Worm (Caenorhabditis elegans) whole organism, midembryonic: ENCODE results near the gene C35A5.4.
A peak's percentile ranks its signal among the peaks of the same experiment; 100 is the strongest.

Source experiments
- T22C8.4 ChIP-seq: fragments of 200-800 bp; sonication (Bioruptor generic); IDR thresholded peaks from 2 replicates; pipeline ENCODE4 v1.3.6; 2022; ENCODE audit warnings: missing genetic modification characterization, missing compliant biosample characterization
- cog-1 ChIP-seq: sonication (generic microtip); optimal IDR thresholded peaks from 2 replicates; lab custom pipeline; 2016; ENCODE audit warnings: missing genetic modification characterization, missing compliant biosample characterization
- flt-1 ChIP-seq: fragments of 200-800 bp; sonication (Bioruptor generic); IDR thresholded peaks from 2 replicates; pipeline ENCODE4 v1.3.6; 2022; ENCODE audit warnings: missing genetic modification characterization, missing compliant biosample characterization
- klf-2 ChIP-seq: fragments of 200-800 bp; sonication (Bioruptor generic); conservative IDR thresholded peaks from 2 replicates; pipeline ENCODE4 v1.3.6; 2022; ENCODE audit warnings: missing genetic modification reagents, missing genetic modification characterization, missing compliant biosample characterization
- med-1 ChIP-seq: sonication (generic microtip); optimal IDR thresholded peaks from 2 replicates; lab custom pipeline; 2017; ENCODE audit warnings: missing genetic modification characterization, mild to moderate bottlenecking, missing compliant biosample characterization, antibody characterized with exemption, missing genetic modification reagents; ENCODE audit not compliant: insufficient read depth
- ref-1 ChIP-seq: fragments of 200-800 bp; sonication (Bioruptor generic); conservative IDR thresholded peaks from 2 replicates; pipeline ENCODE4 v1.3.6; 2022; ENCODE audit warnings: missing genetic modification reagents, missing genetic modification characterization, missing compliant biosample characterization
- tab-1 ChIP-seq: fragments of 200-800 bp; sonication (Bioruptor generic); IDR thresholded peaks from 2 replicates; pipeline ENCODE4 v1.3.6; 2022; ENCODE audit warnings: missing genetic modification characterization, missing compliant biosample characterization
- ztf-23 ChIP-seq: fragments of 200-800 bp; sonication (Bioruptor generic); IDR thresholded peaks from 2 replicates; pipeline ENCODE4 v1.3.6; 2022; ENCODE audit warnings: missing genetic modification reagents, missing genetic modification characterization, missing compliant biosample characterization
- ztf-29 ChIP-seq: fragments of 200-800 bp; sonication (Bioruptor generic); IDR thresholded peaks from 2 replicates; pipeline ENCODE4 v1.3.6; 2022; ENCODE audit warnings: missing genetic modification reagents, missing genetic modification characterization, missing compliant biosample characterization

Gene C35A5.4

DNA sequence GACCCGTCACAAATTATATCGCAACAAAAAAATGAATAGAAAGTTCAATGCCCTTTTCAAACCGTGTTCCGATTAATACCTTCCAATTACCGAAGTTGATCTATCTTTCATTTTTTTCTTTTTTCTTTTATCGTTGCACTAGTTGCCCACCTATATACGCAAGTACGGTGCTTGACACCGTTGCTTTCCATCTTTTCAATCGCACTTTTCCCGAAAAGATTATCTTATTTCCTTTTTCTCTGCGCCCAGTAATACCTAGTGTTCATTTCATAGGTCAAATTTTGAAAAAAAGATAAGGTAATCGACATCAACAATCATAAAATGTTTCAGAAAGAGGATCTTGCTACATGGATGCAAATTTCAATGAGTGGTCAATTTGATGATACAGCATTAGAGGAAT, 32.8 kb downstream of the C35A5.4 start:
- TF ChIP-seq ref-1 (no peak), T22C8.4 (GFP tag; lab: Robert Waterston, UW) (no peak), ztf-29 (GFP tag; lab: Robert Waterston, UW) (no peak), cog-1 (tag; lab: Kevin White, UChicago) (no peak), tab-1 (no peak), ztf-23 (no peak), flt-1 (GFP tag; lab: Robert Waterston, UW) (no peak), klf-2 (no peak), med-1 (GFP tag; lab: Kevin White, UChicago) (no peak)

DNA sequence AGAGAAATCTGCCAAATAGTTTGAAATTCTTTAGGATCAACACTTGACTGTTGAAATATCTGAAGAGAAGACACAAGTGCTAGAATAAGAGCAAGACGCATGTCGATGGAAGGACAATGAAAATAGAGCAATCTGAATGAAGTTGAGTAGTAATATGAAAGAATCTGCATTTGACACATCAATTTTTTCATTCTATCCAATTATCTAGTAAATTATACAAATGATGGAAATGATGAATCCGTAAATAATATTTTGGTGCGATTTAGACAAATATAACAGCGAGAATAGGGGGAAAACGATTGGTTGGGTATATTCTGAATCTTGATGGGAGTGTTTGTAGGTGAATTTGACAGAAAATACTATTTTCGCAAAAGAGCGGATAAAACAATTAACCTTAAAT, 35.9 kb downstream of the C35A5.4 start, which contains the start of gene txt-10:
Gene txt-10 (minus strand): TSS at position 101 of the 400 bp plus-strand sequence.
- TF ChIP-seq flt-1 (GFP tag; lab: Robert Waterston, UW) (no peak), klf-2 (no peak), med-1 (GFP tag; lab: Kevin White, UChicago) (no peak), ref-1 (no peak), tab-1 (no peak), T22C8.4 (GFP tag; lab: Robert Waterston, UW) (no peak), ztf-23 (no peak), cog-1 (tag; lab: Kevin White, UChicago) (no peak)

DNA sequence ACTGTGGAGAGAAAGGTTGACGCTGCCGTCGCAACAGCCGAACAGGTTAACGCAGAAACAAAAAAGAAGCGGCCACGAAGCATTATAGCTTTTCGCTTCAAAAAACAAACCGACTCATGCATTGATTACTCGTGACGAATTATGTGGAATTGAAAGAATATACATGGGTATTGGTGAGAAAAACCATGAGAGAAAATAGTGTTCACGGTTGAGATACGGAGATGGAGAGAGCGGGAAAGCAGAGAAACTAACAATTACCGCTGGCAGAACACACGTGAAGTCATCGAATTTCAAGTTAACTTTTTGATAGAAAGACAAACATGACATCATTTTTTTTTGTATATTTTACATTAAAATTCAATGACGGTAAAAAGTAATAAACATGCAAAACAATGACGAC, 38.5 kb downstream of the C35A5.4 start:
- TF ChIP-seq ztf-23: no peak
- TF ChIP-seq klf-2: no peak
- TF ChIP-seq flt-1 (GFP tag; lab: Robert Waterston, UW): no peak
- TF ChIP-seq tab-1: no peak

DNA sequence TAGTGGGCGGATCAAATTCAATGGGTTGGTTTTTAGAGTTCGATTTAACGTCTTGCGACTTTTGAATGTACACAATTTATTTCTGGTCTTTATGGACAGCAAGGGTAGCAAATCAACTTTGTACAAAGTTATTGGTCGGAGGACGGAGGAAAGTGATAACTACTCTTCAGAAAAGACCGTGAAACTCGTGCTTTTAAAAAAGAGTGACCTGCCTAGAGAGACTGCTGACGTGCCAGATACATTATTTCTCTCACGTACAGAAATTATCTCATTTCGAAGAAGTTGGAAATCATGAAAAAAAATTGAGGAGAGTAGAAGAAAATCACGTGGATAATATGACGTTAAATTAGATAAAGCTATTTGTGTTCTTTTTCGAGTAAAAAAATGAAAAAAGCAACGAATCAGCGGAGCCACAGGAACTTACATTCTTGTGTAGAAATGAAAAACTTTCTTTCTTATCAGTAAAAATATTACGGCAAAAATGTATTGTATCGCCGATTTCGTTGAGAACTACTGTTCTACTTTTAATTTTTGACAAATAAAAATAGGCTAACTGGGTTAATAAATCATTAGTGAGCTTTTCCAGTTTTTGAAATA, 39.4 kb downstream of the C35A5.4 start, which contains the start of gene ppm-1.A:
Gene ppm-1.A (minus strand): TSS at position 294 of the 597 bp plus-strand sequence.
- TF ChIP-seq ref-1 (no peak), tab-1 (no peak), ztf-29 (GFP tag; lab: Robert Waterston, UW) (no peak), T22C8.4 (GFP tag; lab: Robert Waterston, UW) (no peak), flt-1 (GFP tag; lab: Robert Waterston, UW) (no peak), cog-1 (tag; lab: Kevin White, UChicago) (no peak), ztf-23 (no peak), klf-2 (no peak), med-1 (GFP tag; lab: Kevin White, UChicago) (no peak)

DNA sequence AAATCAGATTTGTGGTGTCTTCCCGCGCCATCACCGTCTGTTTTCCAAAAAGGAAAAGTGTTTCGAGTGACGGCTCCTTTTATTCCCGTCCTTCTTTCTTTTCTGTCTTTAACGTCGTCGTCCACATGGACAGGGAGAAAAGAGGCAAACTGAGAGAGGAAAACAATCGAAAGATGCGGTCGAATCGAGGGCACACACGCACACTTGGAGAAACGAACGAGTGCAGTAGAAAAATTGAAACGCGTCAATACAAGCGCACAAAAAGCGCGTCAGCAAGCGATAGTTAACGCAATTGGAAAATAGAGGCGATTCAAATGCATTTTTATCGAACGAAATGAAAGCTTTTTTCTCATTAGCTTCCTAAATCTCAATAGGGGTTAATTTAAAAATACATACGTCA, 40.0 kb downstream of the C35A5.4 start:
- TF ChIP-seq ref-1 (no peak), cog-1 (tag; lab: Kevin White, UChicago) (peak; percentile 58), T22C8.4 (GFP tag; lab: Robert Waterston, UW) (no peak), med-1 (GFP tag; lab: Kevin White, UChicago) (peak; percentile 1), ztf-29 (GFP tag; lab: Robert Waterston, UW) (no peak), tab-1 (no peak), ztf-23 (peak; percentile 94), flt-1 (GFP tag; lab: Robert Waterston, UW) (no peak), klf-2 (no peak)

DNA sequence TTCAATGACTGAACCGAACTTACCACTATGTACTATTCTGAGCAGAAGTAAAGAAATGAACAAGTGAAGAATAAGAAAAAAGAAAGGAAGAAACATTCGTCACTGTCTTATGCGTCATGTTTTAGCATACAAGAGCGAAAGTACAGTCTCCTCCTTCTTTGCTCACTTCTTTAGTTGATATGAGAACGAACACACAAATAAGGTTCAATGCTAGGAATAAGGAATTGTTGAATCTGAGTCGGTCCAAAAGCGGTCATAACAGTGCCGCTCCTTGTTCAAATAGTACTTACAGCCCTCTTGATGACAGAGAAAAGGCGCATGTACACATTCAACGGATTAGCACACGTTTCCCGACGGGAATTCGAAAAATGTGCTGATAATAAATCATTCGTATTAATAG, 42.3 kb downstream of the C35A5.4 start, which contains the start of gene F25D1.8:
Gene F25D1.8 (plus strand): TSS at position 301 of the 400 bp plus-strand sequence.
- no peak for TF ChIP-seq flt-1 (GFP tag; lab: Robert Waterston, UW)
- TF ChIP-seq ref-1: no peak
- no peak for TF ChIP-seq klf-2
- no peak for TF ChIP-seq med-1 (GFP tag; lab: Kevin White, UChicago)
- TF ChIP-seq T22C8.4 (GFP tag; lab: Robert Waterston, UW): no peak
- no peak for TF ChIP-seq ztf-23
- no peak for TF ChIP-seq ztf-29 (GFP tag; lab: Robert Waterston, UW)
- TF ChIP-seq cog-1 (tag; lab: Kevin White, UChicago): no peak
- TF ChIP-seq tab-1: no peak

DNA sequence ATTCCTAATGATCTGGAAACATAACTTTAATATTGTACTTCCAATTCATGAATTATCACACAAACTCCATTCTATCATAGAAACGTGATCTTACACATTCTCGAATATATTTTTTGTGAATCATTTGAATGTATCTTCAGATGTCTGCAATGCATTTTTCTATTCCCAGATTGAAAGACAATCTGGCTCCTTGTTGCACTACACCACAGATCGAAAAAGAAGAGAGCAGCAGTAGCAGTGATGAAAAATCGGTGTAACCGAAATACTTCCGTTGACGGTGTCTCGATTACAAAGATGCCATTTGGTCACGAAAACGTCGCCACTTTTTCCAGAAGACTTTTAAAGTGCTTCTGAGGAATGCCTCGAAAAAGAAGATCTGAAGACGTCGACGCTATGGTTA, 43.2 kb downstream of the C35A5.4 start, which contains the start of gene degt-1:
Gene degt-1 (plus strand): TSS at position 301 of the 400 bp plus-strand sequence.
- TF ChIP-seq med-1 (GFP tag; lab: Kevin White, UChicago) (no peak), klf-2 (no peak), cog-1 (tag; lab: Kevin White, UChicago) (no peak), tab-1 (no peak), ztf-23 (no peak), ref-1 (no peak), T22C8.4 (GFP tag; lab: Robert Waterston, UW) (no peak), flt-1 (GFP tag; lab: Robert Waterston, UW) (no peak), ztf-29 (GFP tag; lab: Robert Waterston, UW) (no peak)

DNA sequence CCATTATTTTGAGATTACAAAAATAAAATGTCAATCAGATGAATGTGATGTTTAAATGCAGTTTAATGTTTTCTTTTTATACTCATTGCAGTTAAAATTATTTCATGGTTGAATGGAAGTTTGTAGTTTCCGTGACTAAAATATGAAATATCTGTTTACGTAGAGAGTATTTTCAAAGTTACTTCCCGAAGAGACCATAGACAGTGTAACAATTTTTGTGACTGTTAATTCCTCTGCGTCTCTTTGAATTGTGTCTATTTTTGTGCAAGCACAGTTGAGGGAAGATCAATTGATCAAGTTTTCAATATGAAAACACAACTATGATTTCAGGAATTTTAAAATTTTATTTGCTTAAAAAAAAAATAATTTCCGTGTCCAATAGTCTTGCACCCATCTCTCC, 49.9 kb downstream of the C35A5.4 start, which contains the start of gene F25D1.5:
Gene F25D1.5 (minus strand): TSS at position 35 of the 400 bp plus-strand sequence.
- TF ChIP-seq T22C8.4 (GFP tag; lab: Robert Waterston, UW) (no peak), tab-1 (no peak), med-1 (GFP tag; lab: Kevin White, UChicago) (no peak), klf-2 (no peak), cog-1 (tag; lab: Kevin White, UChicago) (no peak), flt-1 (GFP tag; lab: Robert Waterston, UW) (no peak), ref-1 (no peak), ztf-29 (GFP tag; lab: Robert Waterston, UW) (no peak), ztf-23 (no peak)

DNA sequence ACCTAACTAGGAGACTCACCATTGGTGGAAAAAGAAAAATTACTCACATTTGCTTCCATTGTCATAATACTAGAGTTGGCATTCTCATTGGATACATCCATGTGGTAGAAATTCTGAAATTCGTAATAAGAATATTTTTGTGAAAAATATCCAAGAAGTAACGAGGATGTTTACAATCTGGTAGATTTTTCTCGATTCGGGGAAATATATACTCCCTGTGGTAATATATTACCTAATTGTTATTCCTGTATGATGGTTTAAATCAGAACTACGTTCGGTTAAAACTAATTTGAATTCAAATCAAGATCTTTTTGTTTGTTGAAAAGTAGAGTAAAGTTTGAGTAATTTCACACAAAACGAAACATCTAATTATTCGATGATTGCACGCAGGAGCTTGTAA, 52.1 kb downstream of the C35A5.4 start, which contains the start of gene srd-34:
Gene srd-34 (minus strand): TSS at position 101 of the 400 bp plus-strand sequence.
- no peak for TF ChIP-seq klf-2
- TF ChIP-seq med-1 (GFP tag; lab: Kevin White, UChicago): no peak
- TF ChIP-seq T22C8.4 (GFP tag; lab: Robert Waterston, UW): no peak
- no peak for TF ChIP-seq ztf-29 (GFP tag; lab: Robert Waterston, UW)
- no peak for TF ChIP-seq ref-1
- TF ChIP-seq cog-1 (tag; lab: Kevin White, UChicago): no peak
- TF ChIP-seq flt-1 (GFP tag; lab: Robert Waterston, UW): no peak
- TF ChIP-seq tab-1: no peak
- no peak for TF ChIP-seq ztf-23
